Worm (Caenorhabditis elegans) whole organism, early embryonic: ENCODE data around the gene tbc-7.

ENCODE experiments used
- ama-1 ChIP-seq: fragments of 150-350 bp; optimal IDR thresholded peaks from 2 replicates; lab custom pipeline; 2014
- ceh-13 ChIP-seq: fragments of 200-800 bp; sonication (Bioruptor generic); optimal IDR thresholded peaks from 2 replicates; lab custom pipeline; 2018; ENCODE audit warnings: mild to moderate bottlenecking, missing genetic modification characterization, missing compliant biosample characterization
- flt-1 ChIP-seq: fragments of 200-800 bp; sonication (Bioruptor generic); IDR thresholded peaks from 2 replicates; pipeline ENCODE4 v1.3.6; 2022; ENCODE audit warnings: missing genetic modification characterization, missing compliant biosample characterization
- hnd-1 ChIP-seq: sonication (generic microtip); optimal IDR thresholded peaks from 2 replicates; lab custom pipeline; 2016; ENCODE audit warnings: missing genetic modification characterization, missing compliant biosample characterization
- sea-1 ChIP-seq: fragments of 200-800 bp; sonication (Bioruptor generic); conservative IDR thresholded peaks from 2 replicates; pipeline ENCODE4 v1.3.6; 2022; ENCODE audit warnings: missing genetic modification characterization, missing compliant biosample characterization
- tbx-11 ChIP-seq: fragments of 200-800 bp; sonication (Bioruptor generic); IDR thresholded peaks from 2 replicates; pipeline ENCODE4 v1.3.6; 2022; ENCODE audit warnings: missing genetic modification characterization, missing compliant biosample characterization
- tra-4 ChIP-seq: sonication (generic microtip); optimal IDR thresholded peaks from 2 replicates; lab custom pipeline; 2017; ENCODE audit warnings: missing genetic modification characterization, missing compliant biosample characterization

- no peak for TF ChIP-seq ama-1 (lab: Kevin White, UChicago)
- TF ChIP-seq tbx-11 (GFP tag; lab: Robert Waterston, UW) = no peak
- TF ChIP-seq flt-1 (GFP tag; lab: Robert Waterston, UW) = no peak
- no peak for TF ChIP-seq hnd-1
- TF ChIP-seq ceh-13 (GFP tag; lab: Kevin White, UChicago) = no peak
- TF ChIP-seq tra-4 = no peak
- no peak for TF ChIP-seq sea-1 (GFP tag; lab: Robert Waterston, UW)
These were observed 46.7 kb upstream of the tbc-7 start, which contains the start of gene pnk-4 for ce11 chrX:5087366-5087891.
